Worm (Caenorhabditis elegans) whole organism, L3 larva: ENCODE measurements around the gene T15B7.1.

Source experiments
- ama-1 ChIP-seq: fragments of 150-350 bp; optimal IDR thresholded peaks from 2 replicates; lab custom pipeline; 2018
- egl-27 ChIP-seq: sonication (generic microtip); optimal IDR thresholded peaks from 4 replicates; lab custom pipeline; 2017; ENCODE audit warnings: missing biosample characterization, missing genetic modification reagents, missing genetic modification characterization
- nhr-11 ChIP-seq: fragments of 150-350 bp; optimal IDR thresholded peaks from 2 replicates; lab custom pipeline; 2014; ENCODE audit warnings: missing biosample characterization, missing genetic modification characterization
- nhr-237 ChIP-seq: fragments of 150-350 bp; optimal IDR thresholded peaks from 2 replicates; lab custom pipeline; 2014; ENCODE audit warnings: missing biosample characterization, missing genetic modification characterization
- nhr-28 ChIP-seq: fragments of 150-350 bp; optimal IDR thresholded peaks from 2 replicates; lab custom pipeline; 2014; ENCODE audit warnings: missing biosample characterization, missing genetic modification characterization
- nhr-76 ChIP-seq: fragments of 150-350 bp; sonication (generic microtip); optimal IDR thresholded peaks from 5 replicates; lab custom pipeline; 2014; ENCODE audit warnings: missing biosample characterization, missing genetic modification characterization
- skn-1 ChIP-seq: fragments of 150-350 bp; optimal IDR thresholded peaks from 2 replicates; lab custom pipeline; 2014; ENCODE audit warnings: missing biosample characterization, missing genetic modification characterization
- snpc-4 ChIP-seq: fragments of 150-350 bp; optimal IDR thresholded peaks from 2 replicates; lab custom pipeline; 2014; ENCODE audit warnings: missing biosample characterization, missing genetic modification characterization

DNA sequence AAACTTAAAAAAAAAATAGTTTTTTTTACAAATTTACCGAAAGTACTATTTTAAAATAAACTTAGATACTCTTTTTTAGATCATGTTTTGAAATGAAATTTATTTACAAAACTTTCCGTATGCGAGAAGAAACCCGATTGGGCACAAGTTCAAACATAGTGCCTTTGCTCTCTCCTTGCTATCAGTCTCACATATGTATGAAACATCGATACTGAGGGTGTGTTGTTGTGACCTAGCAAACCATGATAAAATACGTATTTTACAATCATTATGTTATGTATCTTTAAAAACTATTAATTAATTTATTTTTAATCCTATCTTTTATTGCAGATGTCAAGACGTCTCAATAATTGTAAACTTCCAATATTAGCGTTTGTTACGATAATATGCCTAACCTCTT lies 32.4 kb upstream of the T15B7.1 start:
- TF ChIP-seq snpc-4 (no peak), nhr-237 (tag; lab: Kevin White, UChicago) (no peak), skn-1 (tag; lab: Kevin White, UChicago) (no peak), nhr-76 (tag; lab: Kevin White, UChicago) (no peak), nhr-11 (tag; lab: Kevin White, UChicago) (no peak), ama-1 (lab: Kevin White, UChicago) (no peak), egl-27 (no peak), nhr-28 (tag; lab: Kevin White, UChicago) (no peak)
